Worm (Caenorhabditis elegans) whole organism, L2 larva: Measurements from ENCODE around the gene F22D3.4.

Experiments used
- alr-1 ChIP-seq: fragments of 150-350 bp; optimal IDR thresholded peaks from 2 replicates; lab custom pipeline; 2014; ENCODE audit warnings: missing biosample characterization, missing genetic modification characterization
- ama-1 ChIP-seq: fragments of 150-350 bp; optimal IDR thresholded peaks from 2 replicates; lab custom pipeline; 2018; ENCODE audit warnings: inconsistent platforms
- lin-13 ChIP-seq: fragments of 150-350 bp; optimal IDR thresholded peaks from 2 replicates; lab custom pipeline; 2014; ENCODE audit warnings: missing biosample characterization, missing genetic modification reagents, missing genetic modification characterization
- lsy-2 ChIP-seq, 2 experiments: fragments of 150-350 bp in 1 of 2; sonication (generic microtip) in 1 of 2; optimal IDR thresholded peaks; 2 replicates each; lab custom pipeline; 2014 to 2017; ENCODE audit warnings: missing biosample characterization in 2 of 2, missing genetic modification characterization in 2 of 2
- mdl-1 ChIP-seq, 2 experiments: fragments of 150-350 bp in 1 of 2; sonication (generic microtip) in 1 of 2; optimal IDR thresholded peaks; 2 replicates each; lab custom pipeline; 2017; ENCODE audit warnings: missing biosample characterization in 2 of 2, missing genetic modification characterization in 2 of 2
- nhr-11 ChIP-seq: fragments of 150-350 bp; optimal IDR thresholded peaks from 2 replicates; lab custom pipeline; 2014; ENCODE audit warnings: missing biosample characterization, missing genetic modification characterization
- nhr-23 ChIP-seq: fragments of 150-350 bp; optimal IDR thresholded peaks from 2 replicates; lab custom pipeline; 2014; ENCODE audit warnings: missing biosample characterization, missing genetic modification reagents, missing genetic modification characterization
- snpc-4 ChIP-seq: fragments of 150-350 bp; optimal IDR thresholded peaks from 2 replicates; lab custom pipeline; 2014; ENCODE audit warnings: missing biosample characterization, missing genetic modification characterization
- unc-55 ChIP-seq: fragments of 150-350 bp; sonication (generic microtip); optimal IDR thresholded peaks from 3 replicates; lab custom pipeline; 2014; ENCODE audit warnings: missing biosample characterization, missing genetic modification reagents, missing genetic modification characterization
- unc-62 ChIP-seq: fragments of 150-350 bp; optimal IDR thresholded peaks from 2 replicates; lab custom pipeline; 2014; ENCODE audit warnings: missing biosample characterization, missing genetic modification reagents, missing genetic modification characterization
- zag-1 ChIP-seq: fragments of 150-350 bp; optimal IDR thresholded peaks from 2 replicates; lab custom pipeline; 2014; ENCODE audit warnings: missing biosample characterization, missing genetic modification characterization
- ztf-11 ChIP-seq: sonication (generic microtip); optimal IDR thresholded peaks from 2 replicates; lab custom pipeline; 2017; ENCODE audit warnings: missing biosample characterization, missing genetic modification characterization

ce11 chrII:6972185-6972737 is 44.9 kb upstream of the F22D3.4 start, which contains the start of gene art-1:
- no peak for TF ChIP-seq snpc-4 (tag; lab: Kevin White, UChicago)
- TF ChIP-seq zag-1 (tag; lab: Kevin White, UChicago), result no peak
- TF ChIP-seq ztf-11, result no peak
- TF ChIP-seq unc-55 (GFP tag; lab: Kevin White, UChicago), result no peak
- no peak for TF ChIP-seq nhr-11
- TF ChIP-seq lin-13 (GFP tag; lab: Kevin White, UChicago), result peak; percentile 7
- no peak for TF ChIP-seq unc-62 (GFP tag; lab: Kevin White, UChicago)
- no peak for TF ChIP-seq lsy-2 (tag; optimal IDR thresholded peaks at IDR 0.05; lab: Kevin White, UChicago)
- TF ChIP-seq mdl-1 (tag; optimal IDR thresholded peaks at IDR 0.05; lab: Kevin White, UChicago), result no peak
- TF ChIP-seq nhr-23 (tag; lab: Kevin White, UChicago), result no peak
- no peak for TF ChIP-seq alr-1 (tag; lab: Kevin White, UChicago)
- no peak for TF ChIP-seq ama-1 (lab: Kevin White, UChicago)
